Worm (Caenorhabditis elegans): ENCODE measurements around the gene F56D1.1.

The F56D1.1 gene

ce11 chrII:5478318-5478717 lies at the start of gene F56D1.1:
TSS of gene F56D1.1 (plus strand) at chrII:5478618.
- TF ChIP-seq efl-1 (optimal IDR thresholded peaks at IDR 0.05) (no peak), efl-1 (GFP tag; optimal IDR thresholded peaks at IDR 0.05 in 1 of 2) (peak in 1 of 2 experiments; percentile 49), zag-1 (tag; optimal IDR thresholded peaks at IDR 0.05) (no peak)

- TF ChIP-seq efl-1 (optimal IDR thresholded peaks at IDR 0.05) (peak; percentile 40 to 55), efl-1 (GFP tag; optimal IDR thresholded peaks at IDR 0.05 in 1 of 2) (peak; percentile 56 to 89), irx-1 (tag; optimal IDR thresholded peaks at IDR 0.05) (no peak), fos-1 (tag; optimal IDR thresholded peaks at IDR 0.05) (no peak), C16A3.4 (tag; optimal IDR thresholded peaks at IDR 0.05) (no peak), tbx-2 (tag; optimal IDR thresholded peaks at IDR 0.05) (no peak), ceh-63 (GFP tag; optimal IDR thresholded peaks at IDR 0.05) (no peak), dsc-1 (tag; optimal IDR thresholded peaks at IDR 0.05) (no peak), sup-37 (GFP tag; optimal IDR thresholded peaks at IDR 0.05) (no peak), lir-3 (tag; optimal IDR thresholded peaks at IDR 0.05; ENCODE audit: poor library complexity) (no peak), zag-1 (tag; optimal IDR thresholded peaks at IDR 0.05) (no peak), ztf-4 (tag; optimal IDR thresholded peaks at IDR 0.05) (no peak), ceh-90 (tag; optimal IDR thresholded peaks at IDR 0.05) (no peak), unc-30 (tag; optimal IDR thresholded peaks at IDR 0.05) (no peak), nhr-76 (tag; optimal IDR thresholded peaks at IDR 0.05) (no peak), mep-1 (tag; optimal IDR thresholded peaks at IDR 0.05) (no peak), pax-3 (tag; optimal IDR thresholded peaks at IDR 0.05) (no peak), ceh-88 (GFP tag; IDR thresholded peaks at IDR 0.05) (no peak), unc-130 (tag; optimal IDR thresholded peaks at IDR 0.05) (peak; percentile 53), ama-1 (optimal IDR thresholded peaks at IDR 0.05) (no peak), rnt-1 (tag; optimal IDR thresholded peaks at IDR 0.05) (peak; percentile 20), sptf-1 (tag; optimal IDR thresholded peaks at IDR 0.05) (no peak), hpl-2 (GFP tag; optimal IDR thresholded peaks at IDR 0.05) (no peak), lin-35 (GFP tag; optimal IDR thresholded peaks at IDR 0.05) (peak; percentile 44 to 63), fkh-4 (tag; optimal IDR thresholded peaks at IDR 0.05; ENCODE audit: borderline replicate concordance) (no peak), lin-15B (tag; optimal IDR thresholded peaks at IDR 0.05) (no peak), C34B4.2 (tag; optimal IDR thresholded peaks at IDR 0.05) (no peak), zip-4 (GFP tag; optimal IDR thresholded peaks at IDR 0.05) (no peak), ets-5 (GFP tag; IDR thresholded peaks at IDR 0.05) (no peak), egl-13 (tag; optimal IDR thresholded peaks at IDR 0.05) (no peak), nhr-28 (tag; optimal IDR thresholded peaks at IDR 0.05) (no peak), mdl-1 (tag; optimal IDR thresholded peaks at IDR 0.05) (no peak), lin-14 (GFP tag; optimal IDR thresholded peaks at IDR 0.05) (no peak), hlh-17 (GFP tag; optimal IDR thresholded peaks at IDR 0.05; ENCODE audit: borderline replicate concordance) (no peak), nhr-11 (tag; optimal IDR thresholded peaks at IDR 0.05) (no peak), swsn-7 (tag; optimal IDR thresholded peaks at IDR 0.05) (no peak), elt-3 (tag; optimal IDR thresholded peaks at IDR 0.05) (no peak), hlh-4 (tag; optimal IDR thresholded peaks at IDR 0.05) (no peak), fkh-10 (GFP tag; optimal IDR thresholded peaks at IDR 0.05) (no peak), nhr-12 (tag; optimal IDR thresholded peaks at IDR 0.05) (no peak), ces-1 (GFP tag; optimal IDR thresholded peaks at IDR 0.05) (no peak), C04F5.9 (tag; optimal IDR thresholded peaks at IDR 0.05) (no peak), nhr-85 (tag) (no peak), alr-1 (tag; optimal IDR thresholded peaks at IDR 0.05; ENCODE audit: borderline replicate concordance) (no peak), unc-86 (tag; optimal IDR thresholded peaks at IDR 0.05) (no peak), nhr-47 (tag; optimal IDR thresholded peaks at IDR 0.05) (peak; percentile 2), lsy-2 (tag; optimal IDR thresholded peaks at IDR 0.05) (peak in 1 of 2 experiments; percentile 15), pag-3 (tag; optimal IDR thresholded peaks at IDR 0.05; ENCODE audit: borderline replicate concordance, insufficient read depth) (no peak), nhr-71 (tag; optimal IDR thresholded peaks at IDR 0.05) (peak; percentile 32), dpl-1 (GFP tag; optimal IDR thresholded peaks at IDR 0.05) (peak; percentile 30 to 64 (median 42))
These were observed 48.7 kb upstream of the F56D1.1 start, which contains the start of the genes F07F6.4 and F07F6.2 for ce11 chrII:5429522-5430257. TSS of gene F07F6.4 (minus strand) at chrII:5429572. TSS of gene F07F6.2 (plus strand) at chrII:5430207.
